Worm (Caenorhabditis elegans): ENCODE data around the gene col-86.

DNA sequence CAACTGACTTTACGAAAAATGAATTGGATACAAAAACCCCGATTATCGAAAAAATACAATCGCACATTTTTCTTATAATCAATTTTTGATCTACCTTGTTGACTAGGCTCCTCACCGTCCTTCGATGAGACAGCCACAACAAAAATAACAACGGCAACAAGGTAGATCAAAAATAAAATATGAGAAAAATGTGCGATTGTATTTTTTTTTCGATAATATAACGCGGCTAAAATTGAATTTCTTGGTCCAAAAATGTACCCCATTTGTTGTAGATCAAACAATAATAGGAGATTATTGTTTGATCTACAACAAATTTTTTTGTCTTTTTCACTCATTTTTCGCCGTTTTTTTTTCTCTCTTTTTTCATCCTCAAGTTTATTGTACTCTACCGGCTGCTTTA lies 32.5 kb upstream of the col-86 start:
- TF ChIP-seq nhr-67 (tag; optimal IDR thresholded peaks at IDR 0.05) (no peak), nhr-77 (tag; optimal IDR thresholded peaks at IDR 0.05) (no peak)
